Fruit fly (Drosophila melanogaster) whole organism, wandering third instar larva: Measurements from ENCODE around the gene CG43815.
A peak's percentile ranks its signal among the peaks of the same experiment; 100 is the strongest.

Experiments
- CG32264 ChIP-seq: fragments of 200-800 bp; sonication (Bioruptor generic); optimal IDR thresholded peaks from 2 replicates; lab custom pipeline; 2016; ENCODE audit warnings: missing biosample characterization, missing genetic modification characterization
- CG9705 ChIP-seq: fragments of 200-800 bp; sonication (Bioruptor generic); optimal IDR thresholded peaks from 2 replicates; lab custom pipeline; 2018; ENCODE audit warnings: missing biosample characterization, mild to moderate bottlenecking, missing genetic modification characterization
- Dif ChIP-seq: fragments of 200-275, 200-300 bp; sonication (Bioruptor generic); optimal IDR thresholded peaks from 2 replicates; lab custom pipeline; 2018; ENCODE audit warnings: missing biosample characterization, missing genetic modification characterization; ENCODE audit not compliant: partially characterized antibody
- GATAd ChIP-seq: sonication (Bioruptor generic); optimal IDR thresholded peaks from 2 replicates; lab custom pipeline; 2016; ENCODE audit warnings: missing biosample characterization, missing genetic modification characterization
- HLH106 ChIP-seq: fragments of 200-800 bp; optimal IDR thresholded peaks from 3 replicates; lab custom pipeline; 2019; ENCODE audit warnings: missing biosample characterization, mild to moderate bottlenecking, missing genetic modification characterization, moderate library complexity
- Hnf4 ChIP-seq: fragments of 200-800 bp; sonication (Bioruptor generic); optimal IDR thresholded peaks from 2 replicates; lab custom pipeline; 2016; ENCODE audit warnings: missing biosample characterization, mild to moderate bottlenecking, missing genetic modification characterization
- Hr83 ChIP-seq: fragments of 200-300 bp; sonication (Bioruptor generic); optimal IDR thresholded peaks from 2 replicates; lab custom pipeline; 2016; ENCODE audit warnings: missing biosample characterization, mild to moderate bottlenecking, missing genetic modification characterization, moderate library complexity; ENCODE audit not compliant: poor library complexity, severe bottlenecking
- Jra ChIP-seq: sonication (Bioruptor generic); optimal IDR thresholded peaks from 2 replicates; lab custom pipeline; 2016; ENCODE audit warnings: missing biosample characterization, missing genetic modification characterization
- Myc ChIP-seq: fragments of >200 bp; optimal IDR thresholded peaks from 2 replicates; lab custom pipeline; 2017
- N ChIP-seq: fragments of >200 bp; optimal IDR thresholded peaks from 2 replicates; lab custom pipeline; 2018; ENCODE audit warnings: missing biosample characterization, missing external identifiers, missing genetic modification characterization
- OdsH ChIP-seq: fragments of 200-800 bp; sonication (Bioruptor generic); optimal IDR thresholded peaks from 2 replicates; lab custom pipeline; 2016; ENCODE audit warnings: missing biosample characterization, mild to moderate bottlenecking, missing genetic modification characterization
- Rel ChIP-seq, 2 experiments: fragments of 200-800 bp; sonication (Bioruptor generic) in 1 of 2; optimal IDR thresholded peaks; 2 replicates in 1 of 2; 3 replicates in 1 of 2; lab custom pipeline; 2016 to 2019; ENCODE audit warnings: mild to moderate bottlenecking in 2 of 2, missing biosample characterization in 2 of 2, missing genetic modification characterization in 2 of 2, moderate library complexity in 1 of 2
- Sp1 ChIP-seq: fragments of 200-800 bp; sonication (Bioruptor generic); optimal IDR thresholded peaks from 3 replicates; lab custom pipeline; 2019; ENCODE audit warnings: missing biosample characterization, mild to moderate bottlenecking, missing genetic modification characterization, moderate library complexity
- Vsx2 ChIP-seq: fragments of 200-300, 225-300 bp; sonication (Bioruptor generic); optimal IDR thresholded peaks from 2 replicates; lab custom pipeline; 2018; ENCODE audit warnings: missing biosample characterization, missing genetic modification characterization; ENCODE audit not compliant: partially characterized antibody
- br ChIP-seq: fragments of 200-800 bp; sonication (Bioruptor generic); optimal IDR thresholded peaks from 2 replicates; lab custom pipeline; 2016; ENCODE audit warnings: missing biosample characterization, missing genetic modification characterization
- brk ChIP-seq: fragments of 200-800 bp; sonication (Bioruptor generic); optimal IDR thresholded peaks from 2 replicates; lab custom pipeline; 2016; ENCODE audit warnings: missing biosample characterization, mild to moderate bottlenecking, missing genetic modification characterization
- dl ChIP-seq, 2 experiments: fragments of 175-275, 200-275 bp in 1 of 2; fragments of 200-275 bp in 1 of 2; sonication (Bioruptor generic); optimal IDR thresholded peaks; lab custom pipeline; 2018; ENCODE audit warnings: mild to moderate bottlenecking in 2 of 2, missing biosample characterization in 2 of 2, missing genetic modification characterization in 2 of 2, moderate library complexity in 2 of 2; ENCODE audit not compliant: partially characterized antibody in 2 of 2, insufficient read depth in 1 of 2
- dmrt93B ChIP-seq: fragments of 200-800 bp; sonication (Bioruptor generic); optimal IDR thresholded peaks from 2 replicates; lab custom pipeline; 2018; ENCODE audit warnings: missing biosample characterization, mild to moderate bottlenecking, missing genetic modification characterization
- dsf ChIP-seq: sonication (Bioruptor generic); optimal IDR thresholded peaks from 2 replicates; lab custom pipeline; 2016; ENCODE audit warnings: missing biosample characterization, missing genetic modification characterization, borderline replicate concordance
- foxo ChIP-seq, 2 experiments: fragments of 200-800 bp; sonication (Bioruptor generic); optimal IDR thresholded peaks; 2 replicates in 1 of 2; 3 replicates in 1 of 2; lab custom pipeline; 2016 to 2017; ENCODE audit warnings: missing biosample characterization in 2 of 2, missing genetic modification characterization in 2 of 2
- fru ChIP-seq: fragments of 200-800 bp; sonication (Bioruptor generic); optimal IDR thresholded peaks from 3 replicates; lab custom pipeline; 2016; ENCODE audit warnings: missing biosample characterization, mild to moderate bottlenecking, missing genetic modification characterization
- h ChIP-seq: fragments of 200-800 bp; sonication (Bioruptor generic); optimal IDR thresholded peaks from 3 replicates; lab custom pipeline; 2016; ENCODE audit warnings: missing biosample characterization, mild to moderate bottlenecking, missing genetic modification characterization
- lola ChIP-seq: fragments of >200 bp; optimal IDR thresholded peaks from 2 replicates; lab custom pipeline; 2017; ENCODE audit warnings: missing biosample characterization, missing genetic modification characterization
- pan ChIP-seq: fragments of >200 bp; optimal IDR thresholded peaks from 2 replicates; lab custom pipeline; 2017
- sage ChIP-seq: fragments of 200-800 bp; sonication (Bioruptor generic); optimal IDR thresholded peaks from 2 replicates; lab custom pipeline; 2016; ENCODE audit warnings: missing biosample characterization, mild to moderate bottlenecking, missing genetic modification characterization
- woc ChIP-seq: sonication (Bioruptor generic); optimal IDR thresholded peaks from 2 replicates; lab custom pipeline; 2016; ENCODE audit warnings: missing biosample characterization, mild to moderate bottlenecking, missing genetic modification characterization

Gene CG43815

dm6 chr2L:3618818-3619362 lies 42.9 kb downstream of the CG43815 start, which contains the start of gene Ugt36A1:
Gene Ugt36A1 (plus strand): TSS chr2L:3619097.
- TF ChIP-seq Myc, result peak; percentile 72
- no peak for TF ChIP-seq Rel (GFP tag; optimal IDR thresholded peaks at IDR 0.05; lab: Kevin White, UChicago)
- TF ChIP-seq Rel (tag; optimal IDR thresholded peaks at IDR 0.05; lab: Kevin White, UChicago), result peak; percentile 94
- TF ChIP-seq h (GFP tag; lab: Kevin White, UChicago), result no peak

DNA sequence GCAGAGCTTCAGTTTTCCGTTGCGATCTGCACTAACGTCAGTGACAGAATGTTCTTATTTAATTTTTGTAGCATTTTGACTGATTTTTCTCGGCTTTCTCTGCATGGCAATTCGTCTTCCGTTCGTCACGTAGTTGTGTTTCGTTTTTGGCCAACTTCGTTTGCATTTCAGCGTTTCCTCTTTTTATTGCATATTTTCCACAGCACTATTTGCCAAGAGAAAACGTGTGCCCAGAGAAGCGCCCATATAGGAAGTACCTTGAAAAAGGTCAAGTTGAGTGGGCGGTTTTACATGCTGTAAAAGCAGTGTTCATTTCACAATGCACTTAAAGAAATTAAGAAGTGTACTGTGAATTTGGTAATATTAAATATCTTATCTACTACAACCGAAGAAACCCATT lies 45.6 kb downstream of the CG43815 start, which contains the start of gene CG15418:
TSS of gene CG15418 (minus strand) at position 101 of the 400 bp plus-strand sequence.
- TF ChIP-seq Rel (GFP tag; optimal IDR thresholded peaks at IDR 0.05; lab: Kevin White, UChicago), result no peak
- TF ChIP-seq Rel (tag; optimal IDR thresholded peaks at IDR 0.05; lab: Kevin White, UChicago), result no peak
- no peak for TF ChIP-seq lola (GFP tag; lab: Kevin White, UChicago)
- TF ChIP-seq Hr83 (GFP tag; lab: Kevin White, UChicago), result no peak
- TF ChIP-seq Vsx2, result no peak
- TF ChIP-seq Hnf4, result no peak
- no peak for TF ChIP-seq pan
- TF ChIP-seq fru (GFP tag; lab: Kevin White, UChicago), result no peak
- TF ChIP-seq CG32264 (GFP tag; lab: Kevin White, UChicago), result no peak
- no peak for TF ChIP-seq CG9705
- no peak for TF ChIP-seq HLH106 (tag; lab: Kevin White, UChicago)
- no peak for TF ChIP-seq woc
- TF ChIP-seq Myc, result no peak
- TF ChIP-seq Jra (GFP tag; lab: Kevin White, UChicago), result no peak
- no peak for TF ChIP-seq sage (GFP tag; lab: Kevin White, UChicago)

dm6 chr2L:3624784-3625183 lies 48.8 kb downstream of the CG43815 start:
- TF ChIP-seq Jra (GFP tag; lab: Kevin White, UChicago) (no peak), Myc (no peak), h (GFP tag; lab: Kevin White, UChicago) (no peak), Hnf4 (no peak), Dif (no peak), pan (no peak), lola (GFP tag; lab: Kevin White, UChicago) (no peak), dsf (GFP tag; lab: Kevin White, UChicago) (no peak), OdsH (no peak), br (GFP tag; lab: Kevin White, UChicago) (no peak), dl (GFP tag; optimal IDR thresholded peaks at IDR 0.05; lab: Kevin White, UChicago; ENCODE audit: insufficient read depth in 1 of 2, partially characterized antibody in 2 of 2) (no peak), N (no peak), sage (GFP tag; lab: Kevin White, UChicago) (no peak), brk (no peak), HLH106 (tag; lab: Kevin White, UChicago) (no peak), Sp1 (no peak), foxo (GFP tag; optimal IDR thresholded peaks at IDR 0.05; lab: Kevin White, UChicago) (no peak), dmrt93B (no peak), GATAd (GFP tag; lab: Kevin White, UChicago) (no peak)
- TF ChIP-seq, all 38 proteins: peak for 0
